Fruit fly (Drosophila melanogaster) whole organism, embryonic: Measurements from ENCODE around the gene Acn.

Experiments used
- B-H2 ChIP-seq: fragments of 200-800 bp; sonication (Bioruptor generic); optimal IDR thresholded peaks from 2 replicates; lab custom pipeline; 2018; ENCODE audit warnings: missing biosample characterization, mild to moderate bottlenecking, missing genetic modification characterization
- CG10267 ChIP-seq: fragments of 200-800 bp; sonication (Bioruptor generic); optimal IDR thresholded peaks from 2 replicates; lab custom pipeline; 2018; ENCODE audit warnings: missing biosample characterization, mild to moderate bottlenecking, missing genetic modification characterization, moderate library complexity
- CG10959 ChIP-seq: fragments of 200-800 bp; sonication (Bioruptor generic); IDR thresholded peaks from 2 replicates; pipeline ENCODE4 v1.3.6; 2022; ENCODE audit warnings: missing biosample characterization, missing genetic modification characterization
- CG12659 ChIP-seq: fragments of 200-800 bp; sonication (Bioruptor generic); optimal IDR thresholded peaks from 3 replicates; lab custom pipeline; 2017; ENCODE audit warnings: mild to moderate bottlenecking, missing biosample characterization, missing genetic modification reagents, missing genetic modification characterization
- CG13775 ChIP-seq: fragments of 200-800 bp; sonication (Bioruptor generic); optimal IDR thresholded peaks from 3 replicates; lab custom pipeline; 2017; ENCODE audit warnings: missing biosample characterization, mild to moderate bottlenecking, missing genetic modification characterization
- CG15601 ChIP-seq: fragments of 200-800 bp; sonication (Bioruptor generic); optimal IDR thresholded peaks from 3 replicates; lab custom pipeline; 2019; ENCODE audit warnings: missing biosample characterization, mild to moderate bottlenecking, missing genetic modification characterization, moderate library complexity
- CG15696 ChIP-seq: fragments of 200-800 bp; sonication (Bioruptor generic); optimal IDR thresholded peaks from 2 replicates; lab custom pipeline; 2019; ENCODE audit warnings: missing biosample characterization, mild to moderate bottlenecking, missing genetic modification characterization, moderate library complexity
- CG17359 ChIP-seq: fragments of 200-800 bp; sonication (Bioruptor generic); optimal IDR thresholded peaks from 3 replicates; lab custom pipeline; 2018; ENCODE audit warnings: missing biosample characterization, mild to moderate bottlenecking, missing genetic modification characterization, moderate library complexity
- CG2116 ChIP-seq: fragments of 200-800 bp; sonication (Bioruptor generic); optimal IDR thresholded peaks from 3 replicates; lab custom pipeline; 2018; ENCODE audit warnings: missing biosample characterization, mild to moderate bottlenecking, missing genetic modification characterization
- CG2120 ChIP-seq: fragments of 200-800 bp; sonication (Bioruptor generic); optimal IDR thresholded peaks from 3 replicates; lab custom pipeline; 2016; ENCODE audit warnings: missing biosample characterization, missing genetic modification characterization
- CG31365 ChIP-seq: fragments of 200-800 bp; sonication (Bioruptor generic); optimal IDR thresholded peaks from 2 replicates; lab custom pipeline; 2018; ENCODE audit warnings: missing biosample characterization, mild to moderate bottlenecking, missing genetic modification characterization
- CG3163 ChIP-seq: fragments of 200-800 bp; sonication (Bioruptor generic); optimal IDR thresholded peaks from 3 replicates; lab custom pipeline; 2016; ENCODE audit warnings: missing biosample characterization, missing genetic modification characterization
- CG43689 ChIP-seq: fragments of 200-800 bp; sonication (Bioruptor generic); IDR thresholded peaks from 2 replicates; pipeline ENCODE4 v1.3.6; 2022; ENCODE audit warnings: missing biosample characterization, missing genetic modification characterization
- CG4707 ChIP-seq: fragments of 200-800 bp; sonication (Bioruptor generic); optimal IDR thresholded peaks from 2 replicates; lab custom pipeline; 2018; ENCODE audit warnings: missing biosample characterization, mild to moderate bottlenecking, missing genetic modification characterization, moderate library complexity
- CG4730 ChIP-seq: fragments of 200-800 bp; sonication (Bioruptor generic); IDR thresholded peaks from 2 replicates; pipeline ENCODE4 v1.3.6; 2022; ENCODE audit warnings: missing biosample characterization, missing genetic modification characterization
- CG8388 ChIP-seq: fragments of 200-800 bp; sonication (Bioruptor generic); optimal IDR thresholded peaks from 2 replicates; lab custom pipeline; 2019; ENCODE audit warnings: missing biosample characterization, mild to moderate bottlenecking, missing genetic modification characterization, moderate library complexity
- CoRest ChIP-seq: fragments of 200-800 bp; sonication (Bioruptor generic); optimal IDR thresholded peaks from 3 replicates; lab custom pipeline; 2018; ENCODE audit warnings: missing biosample characterization, mild to moderate bottlenecking, missing genetic modification characterization, moderate library complexity
- Ets65A ChIP-seq: fragments of 200-800 bp; sonication (Bioruptor generic); peaks from one replicate; lab custom pipeline; 2016; ENCODE audit warnings: missing biosample characterization, missing genetic modification characterization
- H15 ChIP-seq: fragments of 200-800 bp; sonication (Bioruptor generic); IDR thresholded peaks from 3 replicates; pipeline ENCODE4 v1.3.6; 2022; ENCODE audit warnings: missing biosample characterization, missing genetic modification characterization
- Hsf ChIP-seq: fragments of 200-800 bp; sonication (Bioruptor generic); optimal IDR thresholded peaks from 3 replicates; lab custom pipeline; 2016; ENCODE audit warnings: missing biosample characterization, missing genetic modification characterization
- Lpt ChIP-seq: fragments of >200 bp; optimal IDR thresholded peaks from 2 replicates; lab custom pipeline; 2018; ENCODE audit warnings: missing biosample characterization, missing genetic modification characterization
- MTF-1 ChIP-seq: fragments of 200-800 bp; sonication (Bioruptor generic); optimal IDR thresholded peaks from 2 replicates; lab custom pipeline; 2018; ENCODE audit warnings: missing biosample characterization, mild to moderate bottlenecking, missing genetic modification characterization, borderline replicate concordance
- Ptx1 ChIP-seq: fragments of 200-800 bp; sonication (Bioruptor generic); IDR thresholded peaks from 2 replicates; pipeline ENCODE4 v1.3.6; 2022; ENCODE audit warnings: missing biosample characterization, missing genetic modification characterization
- Ssrp ChIP-seq: fragments of 200-800 bp; sonication (Bioruptor generic); optimal IDR thresholded peaks from 2 replicates; lab custom pipeline; 2018; ENCODE audit warnings: missing biosample characterization, mild to moderate bottlenecking, missing genetic modification characterization, moderate library complexity
- TFAM ChIP-seq: fragments of 200-800 bp; sonication (Bioruptor generic); optimal IDR thresholded peaks from 2 replicates; lab custom pipeline; 2017; ENCODE audit warnings: missing biosample characterization, missing genetic modification characterization, inconsistent platforms
- Tbp ChIP-seq: fragments of >200 bp; optimal IDR thresholded peaks from 2 replicates; lab custom pipeline; 2018; ENCODE audit warnings: missing biosample characterization, missing genetic modification characterization
- ac ChIP-seq: fragments of 200-800 bp; sonication (Bioruptor generic); optimal IDR thresholded peaks from 3 replicates; lab custom pipeline; 2017; ENCODE audit warnings: missing biosample characterization, mild to moderate bottlenecking, missing genetic modification characterization
- cato ChIP-seq: fragments of 200-800 bp; sonication (Bioruptor generic); optimal IDR thresholded peaks from 2 replicates; lab custom pipeline; 2016; ENCODE audit warnings: missing biosample characterization, missing genetic modification characterization, borderline replicate concordance
- cg ChIP-seq: fragments of 200-800 bp; sonication (Bioruptor generic); optimal IDR thresholded peaks from 3 replicates; lab custom pipeline; 2019; ENCODE audit warnings: missing biosample characterization, mild to moderate bottlenecking, missing genetic modification characterization, moderate library complexity
- corto ChIP-seq: fragments of 200-800 bp; sonication (Bioruptor generic); optimal IDR thresholded peaks from 2 replicates; lab custom pipeline; 2016; ENCODE audit warnings: missing biosample characterization, mild to moderate bottlenecking, missing genetic modification characterization, moderate library complexity
- cwo ChIP-seq: fragments of 200-800 bp; sonication (Bioruptor generic); optimal IDR thresholded peaks from 3 replicates; lab custom pipeline; 2017; ENCODE audit warnings: missing biosample characterization, missing genetic modification characterization, mild to moderate bottlenecking, moderate library complexity, missing genetic modification reagents
- danr ChIP-seq: fragments of 200-800 bp; sonication (Bioruptor generic); IDR thresholded peaks from 2 replicates; pipeline ENCODE4 v1.3.6; 2022; ENCODE audit warnings: missing biosample characterization, missing genetic modification characterization
- fd102C ChIP-seq: fragments of 200-800 bp; sonication (Bioruptor generic); optimal IDR thresholded peaks from 2 replicates; lab custom pipeline; 2018; ENCODE audit warnings: missing biosample characterization, mild to moderate bottlenecking, missing genetic modification characterization, moderate library complexity
- gce ChIP-seq: fragments of 200-800 bp; sonication (Bioruptor generic); IDR thresholded peaks from 3 replicates; pipeline ENCODE4 v1.3.6; 2022; ENCODE audit warnings: missing biosample characterization, missing genetic modification characterization
- gem ChIP-seq: fragments of 200-800 bp; sonication (Bioruptor generic); optimal IDR thresholded peaks from 2 replicates; lab custom pipeline; 2019; ENCODE audit warnings: missing biosample characterization, mild to moderate bottlenecking, missing genetic modification characterization, moderate library complexity
- inv ChIP-seq: fragments of 200-800 bp; sonication (Bioruptor generic); IDR thresholded peaks from 2 replicates; pipeline ENCODE4 v1.3.6; 2022; ENCODE audit warnings: missing biosample characterization, missing genetic modification characterization; ENCODE audit not compliant: partially characterized antibody
- ken ChIP-seq: fragments of 200-800 bp; sonication (Bioruptor generic); IDR thresholded peaks from 3 replicates; pipeline ENCODE4 v1.3.6; 2022; ENCODE audit warnings: missing biosample characterization, missing genetic modification characterization
- knrl ChIP-seq: fragments of 200-800 bp; sonication (Bioruptor generic); IDR thresholded peaks from 3 replicates; pipeline ENCODE4 v1.3.6; 2022; ENCODE audit warnings: missing biosample characterization, missing genetic modification characterization; ENCODE audit not compliant: partially characterized antibody
- lola ChIP-seq, 3 experiments: fragments of >200 bp in 2 of 3; fragments of 200-800 bp in 1 of 3; sonication (Bioruptor generic) in 1 of 3; optimal IDR thresholded peaks; 2 replicates each; lab custom pipeline; 2017 to 2019; ENCODE audit warnings: missing biosample characterization in 3 of 3, missing genetic modification characterization in 3 of 3, mild to moderate bottlenecking in 1 of 3, moderate library complexity in 1 of 3
- maf-S ChIP-seq: fragments of 200-800 bp; sonication (Bioruptor generic); optimal IDR thresholded peaks from 2 replicates; lab custom pipeline; 2016; ENCODE audit warnings: missing biosample characterization, missing genetic modification characterization
- mirr ChIP-seq: fragments of 200-800 bp; sonication (Bioruptor generic); optimal IDR thresholded peaks from 3 replicates; lab custom pipeline; 2018; ENCODE audit warnings: missing biosample characterization, mild to moderate bottlenecking, missing genetic modification characterization
- pros ChIP-seq: fragments of 200-800 bp; sonication (Bioruptor generic); optimal IDR thresholded peaks from 3 replicates; lab custom pipeline; 2019; ENCODE audit warnings: missing biosample characterization, mild to moderate bottlenecking, missing genetic modification characterization, moderate library complexity
- pum ChIP-seq: fragments of 200-800 bp; sonication (Bioruptor generic); optimal IDR thresholded peaks from 2 replicates; lab custom pipeline; 2016; ENCODE audit warnings: missing biosample characterization, missing genetic modification characterization
- repo ChIP-seq: fragments of 200-800 bp; sonication (Bioruptor generic); optimal IDR thresholded peaks from 2 replicates; lab custom pipeline; 2016; ENCODE audit warnings: missing biosample characterization, missing genetic modification characterization
- slp2 ChIP-seq: fragments of 200-800 bp; sonication (Bioruptor generic); optimal IDR thresholded peaks from 2 replicates; lab custom pipeline; 2016; ENCODE audit warnings: missing biosample characterization, missing genetic modification characterization
- so ChIP-seq: fragments of 200-800 bp; sonication (Bioruptor generic); IDR thresholded peaks from 3 replicates; pipeline ENCODE4 v1.3.6; 2022; ENCODE audit warnings: missing biosample characterization, missing genetic modification characterization
- ssp ChIP-seq: fragments of 200-800 bp; sonication (Bioruptor generic); IDR thresholded peaks from 2 replicates; pipeline ENCODE4 v1.3.6; 2022; ENCODE audit warnings: missing biosample characterization, missing genetic modification characterization
- tx ChIP-seq: fragments of 200-800 bp; sonication (Bioruptor generic); optimal IDR thresholded peaks from 2 replicates; lab custom pipeline; 2016; ENCODE audit warnings: missing biosample characterization, missing genetic modification characterization
- yki ChIP-seq: fragments of >200 bp; optimal IDR thresholded peaks from 3 replicates; lab custom pipeline; 2018

Acn gene

DNA sequence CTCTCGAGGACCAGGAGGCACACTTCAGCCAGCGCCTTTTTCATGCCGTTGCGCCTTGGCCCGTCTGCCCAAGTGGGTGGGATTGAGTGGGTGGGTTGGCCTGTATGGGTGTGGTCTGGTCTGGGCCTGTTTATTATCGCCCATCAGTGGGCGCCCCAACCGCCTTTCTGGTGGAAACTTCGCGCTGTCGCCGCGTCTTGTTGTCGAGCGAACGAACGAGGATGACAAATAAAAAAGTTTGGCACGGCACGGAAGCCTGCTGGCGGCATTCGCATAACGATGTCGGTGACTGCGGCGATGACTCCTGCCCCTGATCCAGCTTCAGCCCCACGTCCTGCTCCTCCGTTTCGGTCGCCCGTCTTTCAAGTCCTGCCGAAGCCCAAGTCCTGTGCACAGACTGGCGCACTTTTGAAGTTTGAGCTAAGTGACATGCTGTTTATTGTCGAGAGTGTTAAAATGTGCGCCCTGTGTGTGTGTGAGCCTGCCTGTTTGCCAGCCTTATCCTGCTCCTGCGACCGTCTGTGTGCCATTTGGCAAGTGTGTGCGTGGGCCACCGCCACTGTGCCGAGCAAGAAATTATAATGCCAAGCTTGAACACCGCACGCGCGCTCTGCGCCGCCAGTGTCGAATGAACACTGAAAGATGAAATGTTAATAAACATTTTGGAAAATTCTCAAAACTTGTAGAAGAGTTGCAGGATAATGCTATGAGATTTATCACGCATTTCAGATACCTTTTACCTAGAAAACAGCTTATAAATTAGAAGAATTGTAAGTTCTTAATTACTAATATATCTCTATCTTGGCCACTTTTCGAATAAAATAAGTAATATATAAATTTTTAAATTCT, 30.9 kb upstream of the Acn start (continued):
- TF ChIP-seq mirr (GFP tag; lab: Kevin White, UChicago) (peak; percentile 66), slp2 (no peak), ac (no peak), yki (lab: Kevin White, UChicago) (no peak), Ptx1 (peak; percentile 73), MTF-1 (no peak), inv (GFP tag; lab: Robert Waterston, UW) (no peak), so (GFP tag; lab: Robert Waterston, UW) (peak; percentile 68; the same call in 1 of the 3 replicates), CG15696 (peak; percentile 26), CG8388 (peak; percentile 59), CG4707 (GFP tag; lab: Kevin White, UChicago) (no peak), Tbp (GFP tag; lab: Kevin White, UChicago) (no peak), Hsf (GFP tag; lab: Kevin White, UChicago) (peak; percentile 29), gce (GFP tag; lab: Robert Waterston, UW) (no peak), CG17359 (tag; lab: Kevin White, UChicago) (peak; percentile 79), corto (GFP tag; lab: Kevin White, UChicago) (no peak), lola (GFP tag; optimal IDR thresholded peaks at IDR 0.05; lab: Kevin White, UChicago) (peak in 1 of 3 experiments; percentile 46), pum (GFP tag; lab: Kevin White, UChicago) (peak; percentile 3), CG10959 (no peak), CoRest (tag; lab: Kevin White, UChicago) (peak; percentile 83), CG2116 (GFP tag; lab: Kevin White, UChicago) (peak; percentile 24), CG3163 (GFP tag; lab: Kevin White, UChicago) (no peak), TFAM (GFP tag; lab: Kevin White, UChicago) (no peak), CG2120 (GFP tag; lab: Kevin White, UChicago) (peak; percentile 75), gem (peak; percentile 86), ken (GFP tag; lab: Robert Waterston, UW) (no peak), Lpt (GFP tag; lab: Kevin White, UChicago) (no peak), CG43689 (GFP tag; lab: Robert Waterston, UW) (no peak), CG10267 (tag; lab: Kevin White, UChicago) (peak; percentile 68), H15 (0 out of 3 replicates have a peak, but pooled peaks have one; percentile 16), CG12659 (GFP tag; lab: Kevin White, UChicago) (peak; percentile 86), cwo (peak; percentile 69), CG13775 (GFP tag; lab: Kevin White, UChicago) (peak; percentile 68), cg (GFP tag; lab: Kevin White, UChicago) (no peak), Ets65A (GFP tag; lab: Kevin White, UChicago) (peak; percentile 41), maf-S (no peak), CG4730 (GFP tag; lab: Robert Waterston, UW) (peak; percentile 16; the same call in 1 of the 2 replicates), ssp (0 out of 2 replicates have a peak, but pooled peaks have one; percentile 11), pros (no peak), fd102C (no peak), tx (GFP tag; lab: Kevin White, UChicago) (no peak), repo (no peak), knrl (GFP tag; lab: Robert Waterston, UW) (no peak), B-H2 (GFP tag; lab: Kevin White, UChicago) (peak; percentile 66), cato (no peak), CG31365 (tag; lab: Kevin White, UChicago) (no peak), danr (GFP tag; lab: Robert Waterston, UW) (peak; percentile 65), CG15601 (tag; lab: Kevin White, UChicago) (peak; percentile 66), Ssrp (tag; lab: Kevin White, UChicago) (peak; percentile 57)
